Worm (Caenorhabditis elegans) whole organism, midembryonic: ENCODE results near the gene F22H10.6.

ENCODE experiments used
- T22C8.4 ChIP-seq: fragments of 200-800 bp; sonication (Bioruptor generic); IDR thresholded peaks from 2 replicates; pipeline ENCODE4 v1.3.6; 2022; ENCODE audit warnings: missing genetic modification characterization, missing compliant biosample characterization
- cog-1 ChIP-seq: sonication (generic microtip); optimal IDR thresholded peaks from 2 replicates; lab custom pipeline; 2016; ENCODE audit warnings: missing genetic modification characterization, missing compliant biosample characterization
- flt-1 ChIP-seq: fragments of 200-800 bp; sonication (Bioruptor generic); IDR thresholded peaks from 2 replicates; pipeline ENCODE4 v1.3.6; 2022; ENCODE audit warnings: missing genetic modification characterization, missing compliant biosample characterization
- klf-2 ChIP-seq: fragments of 200-800 bp; sonication (Bioruptor generic); conservative IDR thresholded peaks from 2 replicates; pipeline ENCODE4 v1.3.6; 2022; ENCODE audit warnings: missing genetic modification reagents, missing genetic modification characterization, missing compliant biosample characterization
- med-1 ChIP-seq: sonication (generic microtip); optimal IDR thresholded peaks from 2 replicates; lab custom pipeline; 2017; ENCODE audit warnings: missing genetic modification characterization, mild to moderate bottlenecking, missing compliant biosample characterization, antibody characterized with exemption, missing genetic modification reagents; ENCODE audit not compliant: insufficient read depth
- ref-1 ChIP-seq: fragments of 200-800 bp; sonication (Bioruptor generic); conservative IDR thresholded peaks from 2 replicates; pipeline ENCODE4 v1.3.6; 2022; ENCODE audit warnings: missing genetic modification reagents, missing genetic modification characterization, missing compliant biosample characterization
- tab-1 ChIP-seq: fragments of 200-800 bp; sonication (Bioruptor generic); IDR thresholded peaks from 2 replicates; pipeline ENCODE4 v1.3.6; 2022; ENCODE audit warnings: missing genetic modification characterization, missing compliant biosample characterization
- ztf-23 ChIP-seq: fragments of 200-800 bp; sonication (Bioruptor generic); IDR thresholded peaks from 2 replicates; pipeline ENCODE4 v1.3.6; 2022; ENCODE audit warnings: missing genetic modification reagents, missing genetic modification characterization, missing compliant biosample characterization
- ztf-29 ChIP-seq: fragments of 200-800 bp; sonication (Bioruptor generic); IDR thresholded peaks from 2 replicates; pipeline ENCODE4 v1.3.6; 2022; ENCODE audit warnings: missing genetic modification reagents, missing genetic modification characterization, missing compliant biosample characterization

DNA sequence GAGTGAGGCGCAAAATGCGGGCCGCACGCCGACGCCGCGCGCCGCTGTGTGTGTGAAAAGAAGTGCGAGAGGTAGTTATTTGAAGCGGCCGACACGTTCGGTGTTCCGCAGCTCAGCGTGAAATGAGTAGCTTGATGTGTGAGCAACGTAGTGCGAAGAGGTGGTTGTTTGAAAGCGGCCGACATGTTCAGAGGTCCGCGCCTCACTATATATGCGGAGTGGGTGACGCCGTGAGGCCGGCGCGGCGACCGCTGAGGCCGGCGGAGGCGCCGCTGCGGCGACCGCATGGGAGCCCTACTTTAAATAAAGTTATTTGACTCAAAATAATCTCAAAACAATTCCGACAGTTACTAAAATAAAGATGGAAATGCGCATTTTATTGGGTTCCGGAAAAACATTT is 5.7 kb upstream of the F22H10.6 start:
- no peak for TF ChIP-seq ztf-23 (GFP tag; lab: Robert Waterston, UW)
- no peak for TF ChIP-seq T22C8.4 (GFP tag; lab: Robert Waterston, UW)
- no peak for TF ChIP-seq cog-1 (tag; lab: Kevin White, UChicago)
- TF ChIP-seq tab-1 (GFP tag; lab: Robert Waterston, UW), result no peak
- no peak for TF ChIP-seq ref-1
- 0 out of 2 replicates have a peak, but pooled peaks have one; percentile 31 for TF ChIP-seq flt-1 (GFP tag; lab: Robert Waterston, UW)
- TF ChIP-seq klf-2, result no peak
- TF ChIP-seq med-1 (GFP tag; lab: Kevin White, UChicago), result no peak
- no peak for TF ChIP-seq ztf-29 (GFP tag; lab: Robert Waterston, UW)
